Fruit fly (Drosophila melanogaster) whole organism, embryonic: ENCODE data around the gene CG31855.

ENCODE experiments used
- Asciz ChIP-seq: fragments of 200-800 bp; sonication (Bioruptor generic); optimal IDR thresholded peaks from 2 replicates; lab custom pipeline; 2017; ENCODE audit warnings: missing biosample characterization, mild to moderate bottlenecking, missing genetic modification characterization, missing genetic modification reagents
- B-H2 ChIP-seq: fragments of 200-800 bp; sonication (Bioruptor generic); optimal IDR thresholded peaks from 2 replicates; lab custom pipeline; 2018; ENCODE audit warnings: missing biosample characterization, mild to moderate bottlenecking, missing genetic modification characterization
- CG1024 ChIP-seq: fragments of 200-800 bp; sonication (Bioruptor generic); IDR thresholded peaks from 2 replicates; pipeline ENCODE4 v1.3.6; 2022; ENCODE audit warnings: missing biosample characterization, missing genetic modification characterization
- CG10462 ChIP-seq: fragments of 200-800 bp; sonication (Bioruptor generic); optimal IDR thresholded peaks from 2 replicates; lab custom pipeline; 2016; ENCODE audit warnings: missing biosample characterization, missing genetic modification characterization
- CG12744 ChIP-seq: fragments of 200-800 bp; sonication (Bioruptor generic); optimal IDR thresholded peaks from 2 replicates; lab custom pipeline; 2016; ENCODE audit warnings: missing biosample characterization, missing genetic modification characterization
- CG12942 ChIP-seq: fragments of 200-800 bp; sonication (Bioruptor generic); optimal IDR thresholded peaks from 3 replicates; lab custom pipeline; 2016; ENCODE audit warnings: missing biosample characterization, missing genetic modification characterization
- CG13775 ChIP-seq: fragments of 200-800 bp; sonication (Bioruptor generic); optimal IDR thresholded peaks from 3 replicates; lab custom pipeline; 2017; ENCODE audit warnings: missing biosample characterization, mild to moderate bottlenecking, missing genetic modification characterization
- CG15073 ChIP-seq: fragments of 200-800 bp; sonication (Bioruptor generic); optimal IDR thresholded peaks from 2 replicates; lab custom pipeline; 2016; ENCODE audit warnings: missing biosample characterization, missing genetic modification characterization
- CG17186 ChIP-seq: fragments of 200-800 bp; sonication (Bioruptor generic); optimal IDR thresholded peaks from 3 replicates; lab custom pipeline; 2017; ENCODE audit warnings: missing biosample characterization, missing genetic modification reagents, missing genetic modification characterization
- CG17612 ChIP-seq: fragments of 200-800 bp; sonication (Bioruptor generic); IDR thresholded peaks from 2 replicates; pipeline ENCODE4 v1.3.6; 2022; ENCODE audit warnings: missing biosample characterization, missing genetic modification characterization
- CG17802 ChIP-seq: fragments of 200-800 bp; sonication (Bioruptor generic); optimal IDR thresholded peaks from 2 replicates; lab custom pipeline; 2018; ENCODE audit warnings: missing biosample characterization, mild to moderate bottlenecking, missing genetic modification characterization, moderate library complexity
- CG17829 ChIP-seq: fragments of 200-800 bp; optimal IDR thresholded peaks from 2 replicates; lab custom pipeline; 2019; ENCODE audit warnings: missing biosample characterization, mild to moderate bottlenecking, missing genetic modification characterization, moderate library complexity
- CG2875 ChIP-seq: fragments of 200-800 bp; sonication (Bioruptor generic); optimal IDR thresholded peaks from 2 replicates; lab custom pipeline; 2017; ENCODE audit warnings: missing biosample characterization, mild to moderate bottlenecking, missing genetic modification characterization, missing genetic modification reagents
- CG3065 ChIP-seq: fragments of 200-800 bp; sonication (Bioruptor generic); optimal IDR thresholded peaks from 2 replicates; lab custom pipeline; 2016; ENCODE audit warnings: missing biosample characterization, missing genetic modification characterization
- CG3838 ChIP-seq: fragments of 200-800 bp; sonication (Bioruptor generic); optimal IDR thresholded peaks from 3 replicates; lab custom pipeline; 2016; ENCODE audit warnings: missing biosample characterization, missing genetic modification characterization
- CG6813 ChIP-seq: fragments of 200-800 bp; sonication (Bioruptor generic); optimal IDR thresholded peaks from 2 replicates; lab custom pipeline; 2017; ENCODE audit warnings: missing biosample characterization, missing genetic modification characterization, mild to moderate bottlenecking, moderate library complexity, missing genetic modification reagents
- CG8359 ChIP-seq: fragments of 200-800 bp; sonication (Bioruptor generic); optimal IDR thresholded peaks from 2 replicates; lab custom pipeline; 2017; ENCODE audit warnings: missing biosample characterization, mild to moderate bottlenecking, missing genetic modification characterization, borderline replicate concordance
- CG8765 ChIP-seq: fragments of 200-800 bp; sonication (Bioruptor generic); IDR thresholded peaks from 2 replicates; pipeline ENCODE4 v1.3.6; 2022; ENCODE audit warnings: missing biosample characterization, missing genetic modification characterization
- CG9876 ChIP-seq: fragments of 200-800 bp; sonication (Bioruptor generic); optimal IDR thresholded peaks from 2 replicates; lab custom pipeline; 2016; ENCODE audit warnings: missing biosample characterization, missing genetic modification characterization
- Dad ChIP-seq: fragments of 200-800 bp; sonication (Bioruptor generic); optimal IDR thresholded peaks from 3 replicates; lab custom pipeline; 2016; ENCODE audit warnings: missing biosample characterization, missing genetic modification characterization
- Elba2 ChIP-seq: fragments of 200-800 bp; sonication (Bioruptor generic); optimal IDR thresholded peaks from 3 replicates; lab custom pipeline; 2016; ENCODE audit warnings: missing biosample characterization, missing genetic modification characterization
- Fer2 ChIP-seq: fragments of 200-800 bp; sonication (Bioruptor generic); optimal IDR thresholded peaks from 2 replicates; lab custom pipeline; 2018; ENCODE audit warnings: missing biosample characterization, mild to moderate bottlenecking, missing genetic modification characterization, moderate library complexity
- HLH3B ChIP-seq: fragments of 200-800 bp; sonication (Bioruptor generic); IDR thresholded peaks from 2 replicates; pipeline ENCODE4 v1.3.6; 2022; ENCODE audit warnings: missing biosample characterization, missing genetic modification characterization
- HmgD ChIP-seq: fragments of 200-800 bp; sonication (Bioruptor generic); optimal IDR thresholded peaks from 3 replicates; lab custom pipeline; 2016; ENCODE audit warnings: missing biosample characterization, missing genetic modification characterization
- Myb ChIP-seq: fragments of 200-800 bp; sonication (Bioruptor generic); optimal IDR thresholded peaks from 2 replicates; lab custom pipeline; 2016; ENCODE audit warnings: missing biosample characterization, missing genetic modification characterization
- NC2β ChIP-seq: fragments of 200-800 bp; sonication (Bioruptor generic); optimal IDR thresholded peaks from 2 replicates; lab custom pipeline; 2016; ENCODE audit warnings: missing biosample characterization, missing genetic modification characterization
- Pdp1 ChIP-seq, 2 experiments: fragments of 200-800 bp; sonication (Bioruptor generic); optimal IDR thresholded peaks; 3 replicates each; lab custom pipeline; 2016; ENCODE audit warnings: missing biosample characterization in 2 of 2, missing genetic modification characterization in 2 of 2, mild to moderate bottlenecking in 1 of 2, moderate library complexity in 1 of 2
- Rx ChIP-seq: fragments of 200-800 bp; sonication (Bioruptor generic); IDR thresholded peaks from 2 replicates; pipeline ENCODE4 v1.3.6; 2022; ENCODE audit warnings: missing biosample characterization, missing genetic modification characterization
- Side ChIP-seq: fragments of 200-800 bp; sonication (Bioruptor generic); optimal IDR thresholded peaks from 2 replicates; lab custom pipeline; 2016; ENCODE audit warnings: missing biosample characterization, missing genetic modification characterization
- Stat92E ChIP-seq, 3 experiments: fragments of >200 bp in 2 of 3; fragments of 200-800 bp in 1 of 3; sonication (Bioruptor generic) in 1 of 3; optimal IDR thresholded peaks; 2 replicates each; lab custom pipeline; 2017 to 2019; ENCODE audit warnings: missing biosample characterization in 3 of 3, missing genetic modification characterization in 3 of 3, mild to moderate bottlenecking in 1 of 3, moderate library complexity in 1 of 3
- Vsx1 ChIP-seq: fragments of 200-800 bp; sonication (Bioruptor generic); optimal IDR thresholded peaks from 2 replicates; lab custom pipeline; 2017; ENCODE audit warnings: missing biosample characterization, mild to moderate bottlenecking, missing genetic modification characterization, missing genetic modification reagents
- chinmo ChIP-seq: fragments of 200-800 bp; sonication (Bioruptor generic); IDR thresholded peaks from 4 replicates; pipeline ENCODE4 v1.3.6; 2022; ENCODE audit warnings: missing biosample characterization, missing genetic modification characterization; ENCODE audit not compliant: partially characterized antibody
- chn ChIP-seq: fragments of 200-800 bp; sonication (Bioruptor generic); optimal IDR thresholded peaks from 2 replicates; lab custom pipeline; 2016; ENCODE audit warnings: missing biosample characterization, missing genetic modification characterization
- crc ChIP-seq: fragments of 200-800 bp; sonication (Bioruptor generic); optimal IDR thresholded peaks from 2 replicates; lab custom pipeline; 2016; ENCODE audit warnings: missing biosample characterization, missing genetic modification characterization
- cwo ChIP-seq: fragments of 200-800 bp; sonication (Bioruptor generic); optimal IDR thresholded peaks from 3 replicates; lab custom pipeline; 2017; ENCODE audit warnings: missing biosample characterization, missing genetic modification characterization, mild to moderate bottlenecking, moderate library complexity, missing genetic modification reagents
- exex ChIP-seq: fragments of 200-800 bp; sonication (Bioruptor generic); optimal IDR thresholded peaks from 4 replicates; lab custom pipeline; 2018; ENCODE audit warnings: missing biosample characterization, mild to moderate bottlenecking, missing genetic modification characterization, moderate library complexity
- gsb ChIP-seq: fragments of 200-800 bp; sonication (Bioruptor generic); IDR thresholded peaks from 2 replicates; pipeline ENCODE4 v1.3.6; 2022; ENCODE audit warnings: missing biosample characterization, missing genetic modification characterization
- hb ChIP-seq: fragments of 200-800 bp; sonication (Bioruptor generic); IDR thresholded peaks from 3 replicates; pipeline ENCODE4 v1.3.6; 2022; ENCODE audit warnings: missing biosample characterization, missing genetic modification characterization; ENCODE audit not compliant: partially characterized antibody
- mirr ChIP-seq: fragments of 200-800 bp; sonication (Bioruptor generic); optimal IDR thresholded peaks from 3 replicates; lab custom pipeline; 2018; ENCODE audit warnings: missing biosample characterization, mild to moderate bottlenecking, missing genetic modification characterization
- nmo ChIP-seq: fragments of 200-800 bp; sonication (Bioruptor generic); optimal IDR thresholded peaks from 2 replicates; lab custom pipeline; 2018; ENCODE audit warnings: missing biosample characterization, mild to moderate bottlenecking, missing genetic modification characterization, moderate library complexity
- pzg ChIP-seq: fragments of 200-800 bp; sonication (Bioruptor generic); optimal IDR thresholded peaks from 3 replicates; lab custom pipeline; 2018; ENCODE audit warnings: missing biosample characterization, mild to moderate bottlenecking, missing genetic modification characterization, moderate library complexity
- rib ChIP-seq: fragments of 200-800 bp; sonication (Bioruptor generic); IDR thresholded peaks from 2 replicates; pipeline ENCODE4 v1.3.6; 2022; ENCODE audit warnings: missing biosample characterization, missing genetic modification characterization
- sim ChIP-seq: fragments of 200-800 bp; sonication (Bioruptor generic); IDR thresholded peaks from 2 replicates; pipeline ENCODE4 v1.3.6; 2022; ENCODE audit warnings: missing biosample characterization, missing genetic modification characterization
- sima ChIP-seq: fragments of 200-800 bp; sonication (Bioruptor generic); optimal IDR thresholded peaks from 2 replicates; lab custom pipeline; 2016; ENCODE audit warnings: missing biosample characterization, missing genetic modification characterization
- stwl ChIP-seq: fragments of 200-800 bp; sonication (Bioruptor generic); optimal IDR thresholded peaks from 3 replicates; lab custom pipeline; 2018; ENCODE audit warnings: missing biosample characterization, mild to moderate bottlenecking, missing genetic modification characterization, moderate library complexity
- toy ChIP-seq: fragments of 200-800 bp; sonication (Bioruptor generic); IDR thresholded peaks from 2 replicates; pipeline ENCODE4 v1.3.6; 2022; ENCODE audit warnings: missing biosample characterization, missing genetic modification characterization
- tx ChIP-seq: fragments of 200-800 bp; sonication (Bioruptor generic); optimal IDR thresholded peaks from 2 replicates; lab custom pipeline; 2016; ENCODE audit warnings: missing biosample characterization, missing genetic modification characterization

The CG31855 gene

DNA sequence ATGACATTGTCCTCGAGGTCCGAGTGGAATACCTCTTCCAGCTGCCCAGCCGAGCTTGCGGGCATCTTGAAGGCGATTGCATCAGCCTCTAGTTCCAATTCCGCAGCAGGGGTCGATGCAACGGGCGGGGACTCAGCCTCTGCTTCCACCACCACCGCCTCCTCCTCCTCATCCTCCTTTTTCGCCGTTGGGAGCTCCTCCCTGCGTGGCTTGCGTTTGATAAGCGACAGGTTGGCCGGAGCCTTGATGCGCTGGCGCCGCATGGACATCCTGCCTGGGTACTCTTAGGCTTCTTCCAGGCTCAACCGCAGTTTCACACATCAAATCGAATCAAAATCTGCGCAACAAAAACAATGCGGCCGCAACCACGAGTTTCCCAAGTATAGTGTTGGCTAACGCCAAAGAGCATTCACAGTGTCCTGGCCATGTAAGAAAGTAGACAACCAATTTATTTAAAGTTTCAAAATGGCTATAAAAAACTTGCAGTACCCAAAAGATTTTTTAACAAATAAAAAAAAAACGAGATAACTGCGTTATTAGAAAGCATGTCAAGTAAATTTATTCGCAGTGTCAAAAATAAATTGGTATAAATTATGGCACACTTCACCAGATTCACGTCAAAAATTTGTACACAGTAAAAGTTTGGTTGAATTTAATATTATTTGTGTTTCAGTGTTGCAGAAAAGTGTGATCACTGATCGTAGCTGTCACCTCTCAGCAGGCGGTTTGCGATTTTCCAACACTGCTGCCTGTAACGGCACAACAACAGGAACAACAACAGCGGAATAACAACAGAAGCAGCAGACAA, 4.6 kb downstream of the CG31855 start, which contains the start of the genes Bdp1 and CG6565 (continued):
- peak; percentile 77 for TF ChIP-seq CG8359 (GFP tag; lab: Kevin White, UChicago)
- TF ChIP-seq hb (GFP tag; lab: Robert Waterston, UW) = no peak
- TF ChIP-seq stwl (tag; lab: Kevin White, UChicago) = peak; percentile 86
- peak; percentile 91 for TF ChIP-seq sima
- TF ChIP-seq CG10462 (GFP tag; lab: Kevin White, UChicago) = peak; percentile 98
- peak; percentile 93 for TF ChIP-seq Fer2 (tag; lab: Kevin White, UChicago)
- TF ChIP-seq Side = peak; percentile 98
- TF ChIP-seq CG12942 (GFP tag; lab: Kevin White, UChicago) = peak; percentile 98
- TF ChIP-seq pzg = peak; percentile 49
- peak; percentile 94 for TF ChIP-seq Myb (GFP tag; lab: Kevin White, UChicago)
- TF ChIP-seq B-H2 (GFP tag; lab: Kevin White, UChicago) = peak; percentile 95
- peak; percentile 78 for TF ChIP-seq toy (GFP tag; lab: Robert Waterston, UW)
- peak; percentile 88 for TF ChIP-seq CG17612
- peak; percentile 86 for TF ChIP-seq CG17186 (GFP tag; lab: Kevin White, UChicago)
- peak; percentile 92 for TF ChIP-seq HLH3B
- TF ChIP-seq CG12744 (GFP tag; lab: Kevin White, UChicago) = peak; percentile 98
- peak; percentile 99 for TF ChIP-seq CG13775
- TF ChIP-seq CG3838 = peak; percentile 95
- TF ChIP-seq, all 482 proteins: peak for 434

- peak in 1 of 2 experiments; percentile 86 for TF ChIP-seq Pdp1 (GFP tag; optimal IDR thresholded peaks at IDR 0.05; lab: Kevin White, UChicago)
- no peak for TF ChIP-seq Dad (GFP tag; lab: Kevin White, UChicago)
- peak; percentile 99 for TF ChIP-seq exex
- TF ChIP-seq CG15073 = no peak
- peak; percentile 81 for TF ChIP-seq mirr (GFP tag; lab: Kevin White, UChicago)
- no peak for TF ChIP-seq cwo (GFP tag; lab: Kevin White, UChicago)
Measured at dm6 chr2L:13376086-13376485, 7.1 kb downstream of the CG31855 start.

- TF ChIP-seq Vsx1 (GFP tag; lab: Kevin White, UChicago) (no peak), Elba2 (GFP tag; lab: Kevin White, UChicago) (peak; percentile 40), CG3065 (GFP tag; lab: Kevin White, UChicago) (peak; percentile 31), CG17802 (tag; lab: Kevin White, UChicago) (peak; percentile 16), CG2875 (GFP tag; lab: Kevin White, UChicago) (no peak), tx (GFP tag; lab: Kevin White, UChicago) (peak; percentile 5), Stat92E (GFP tag; optimal IDR thresholded peaks at IDR 0.05; lab: Kevin White, UChicago) (peak in 1 of 3 experiments; percentile 58), HmgD (GFP tag; lab: Kevin White, UChicago) (no peak), CG8765 (peak; percentile 15; the same call in 1 of the 2 replicates), Rx (GFP tag; lab: Robert Waterston, UW) (0 out of 2 replicates have a peak, but pooled peaks have one; percentile 22), chn (GFP tag; lab: Kevin White, UChicago) (peak; percentile 39), gsb (GFP tag; lab: Robert Waterston, UW) (no peak), CG17829 (tag; lab: Kevin White, UChicago) (peak; percentile 82), chinmo (no peak), sim (GFP tag; lab: Robert Waterston, UW) (no peak), CG6813 (GFP tag; lab: Kevin White, UChicago) (no peak), crc (no peak), CG1024 (GFP tag; lab: Robert Waterston, UW) (no peak), CG9876 (GFP tag; lab: Kevin White, UChicago) (peak; percentile 34), nmo (GFP tag; lab: Kevin White, UChicago) (peak; percentile 91), NC2β (GFP tag; lab: Kevin White, UChicago) (no peak), rib (GFP tag; lab: Robert Waterston, UW) (0 out of 2 replicates have a peak, but pooled peaks have one; percentile 23), Asciz (GFP tag; lab: Kevin White, UChicago) (no peak)
Measured at dm6 chr2L:13378488-13378964, 9.5 kb downstream of the CG31855 start, which contains the start of the genes CG9302 and beta'COP. Gene CG9302, minus strand, starts transcription at chr2L:13378538. Gene beta'COP, plus strand, starts transcription at chr2L:13378902.
